Worm (Caenorhabditis elegans) whole organism, L1 larva: Measurements from ENCODE around the gene twk-21.

ENCODE experiments used
- nhr-77 ChIP-seq: fragments of 150-350 bp; optimal IDR thresholded peaks from 2 replicates; lab custom pipeline; 2014; ENCODE audit warnings: missing biosample characterization, missing genetic modification characterization
- unc-62 ChIP-seq: fragments of 150-350 bp; optimal IDR thresholded peaks from 2 replicates; lab custom pipeline; 2014; ENCODE audit warnings: missing biosample characterization, missing genetic modification reagents, missing genetic modification characterization

- TF ChIP-seq nhr-77: no peak
- no peak for TF ChIP-seq unc-62 (GFP tag; lab: Kevin White, UChicago)
These were observed 37.7 kb upstream of the twk-21 start, which contains the start of gene sgk-1 for ce11 chrX:16261993-16262392.
